Worm (Caenorhabditis elegans): ENCODE results near the gene F15E6.9.

DNA sequence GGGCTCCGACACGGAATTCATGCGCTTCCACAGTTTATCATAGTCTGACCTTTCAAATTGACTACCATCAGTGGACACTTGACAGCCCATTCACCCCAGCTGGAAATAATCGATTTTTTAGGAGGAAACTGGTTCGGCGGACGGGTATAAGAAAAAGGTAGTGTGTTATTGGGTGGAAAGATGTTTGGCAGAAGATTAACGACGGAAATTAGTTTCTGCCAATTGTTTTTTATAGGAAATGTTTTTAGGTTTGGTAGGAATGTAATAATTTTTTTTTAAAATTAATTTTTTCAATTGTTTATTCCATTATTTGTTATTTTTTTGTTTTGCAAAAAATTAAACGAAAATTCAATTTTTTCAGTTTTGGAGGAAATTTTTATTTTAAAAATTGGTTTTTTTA, at the start of gene F15E6.9:
- TF ChIP-seq nhr-11 (tag; optimal IDR thresholded peaks at IDR 0.05) (no peak), jun-1 (tag; optimal IDR thresholded peaks at IDR 0.05) (no peak), ama-1 (optimal IDR thresholded peaks at IDR 0.05) (no peak), aha-1 (tag; optimal IDR thresholded peaks at IDR 0.05) (no peak), fkh-10 (GFP tag; optimal IDR thresholded peaks at IDR 0.05) (no peak), elt-3 (tag; optimal IDR thresholded peaks at IDR 0.05) (no peak)
